Fruit fly (Drosophila melanogaster): ENCODE results near the gene ps.

DNA sequence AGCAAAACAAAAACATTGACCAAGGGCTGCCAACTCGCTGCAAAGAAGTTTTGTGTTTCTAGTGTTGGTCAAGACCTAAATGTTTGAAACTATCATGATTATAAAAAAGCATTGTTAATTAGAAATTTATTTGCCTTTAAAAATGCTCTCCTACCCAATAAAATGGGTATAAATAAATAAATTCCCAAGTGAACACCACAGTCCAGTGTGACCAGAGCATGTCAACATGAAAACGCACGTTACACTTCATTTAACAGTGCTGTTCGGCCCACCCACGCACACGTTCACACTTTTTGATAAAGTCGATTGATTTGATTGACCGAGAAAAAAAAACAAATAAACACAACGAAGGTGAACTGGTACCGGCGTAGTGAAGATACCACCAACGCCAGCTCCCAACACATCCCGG lies 13.6 kb upstream of the ps start, which contains the start of the genes CG9356, BBIP1 and CG8135:
- TF ChIP-seq CG8478 (optimal IDR thresholded peaks at IDR 0.05) (no peak), psq (optimal IDR thresholded peaks at IDR 0.05) (no peak), usp (GFP tag; optimal IDR thresholded peaks at IDR 0.05) (no peak)

Measured in whole organism.